Worm (Caenorhabditis elegans): ENCODE data around the gene ltah-1.1.

- TF ChIP-seq mab-5 (tag; optimal IDR thresholded peaks at IDR 0.05) (no peak), sptf-1 (tag; optimal IDR thresholded peaks at IDR 0.05) (no peak), nhr-2 (tag; optimal IDR thresholded peaks at IDR 0.05) (no peak), lin-32 (GFP tag; optimal IDR thresholded peaks at IDR 0.05) (no peak), ceh-43 (GFP tag; optimal IDR thresholded peaks at IDR 0.05) (no peak), lin-13 (tag; optimal IDR thresholded peaks at IDR 0.05) (no peak), blmp-1 (tag; optimal IDR thresholded peaks at IDR 0.05) (no peak), nhr-28 (tag; optimal IDR thresholded peaks at IDR 0.05) (no peak), snpc-4 (tag; optimal IDR thresholded peaks at IDR 0.05) (no peak), pha-4 (tag; optimal IDR thresholded peaks at IDR 0.05) (no peak), nhr-237 (tag; optimal IDR thresholded peaks at IDR 0.05) (no peak)
These were observed 3.5 kb upstream of the ltah-1.1 start, which contains the start of gene vps-8 for ce11 chrIV:12275892-12276291.
